Worm (Caenorhabditis elegans) whole organism, L4 larva: ENCODE measurements around the gene ntl-11.

Experiments
- ceh-82 ChIP-seq: sonication (generic microtip); optimal IDR thresholded peaks from 2 replicates; lab custom pipeline; 2017; ENCODE audit warnings: missing biosample characterization, missing genetic modification characterization
- dmd-9 ChIP-seq: fragments of 200-800 bp; sonication (Bioruptor generic); IDR thresholded peaks from 2 replicates; pipeline ENCODE4 v1.3.6; 2022; ENCODE audit warnings: missing genetic modification reagents, missing genetic modification characterization, missing compliant biosample characterization
- fos-1 ChIP-seq: fragments of 150-350 bp; optimal IDR thresholded peaks from 2 replicates; lab custom pipeline; 2014; ENCODE audit warnings: missing biosample characterization, missing genetic modification characterization
- nhr-10 ChIP-seq: fragments of 150-350 bp; optimal IDR thresholded peaks from 2 replicates; lab custom pipeline; 2014; ENCODE audit warnings: missing biosample characterization, missing genetic modification characterization
- nhr-11 ChIP-seq: fragments of 150-350 bp; optimal IDR thresholded peaks from 2 replicates; lab custom pipeline; 2014; ENCODE audit warnings: missing biosample characterization, missing genetic modification characterization
- nhr-28 ChIP-seq: fragments of 150-350 bp; optimal IDR thresholded peaks from 2 replicates; lab custom pipeline; 2014; ENCODE audit warnings: missing biosample characterization, missing genetic modification characterization
- unc-130 ChIP-seq: sonication (generic microtip); optimal IDR thresholded peaks from 2 replicates; lab custom pipeline; 2016; ENCODE audit warnings: missing genetic modification reagents, missing genetic modification characterization, missing compliant biosample characterization
- unc-39 ChIP-seq: sonication (generic microtip); optimal IDR thresholded peaks from 2 replicates; lab custom pipeline; 2017; ENCODE audit warnings: missing biosample characterization, missing genetic modification characterization

DNA sequence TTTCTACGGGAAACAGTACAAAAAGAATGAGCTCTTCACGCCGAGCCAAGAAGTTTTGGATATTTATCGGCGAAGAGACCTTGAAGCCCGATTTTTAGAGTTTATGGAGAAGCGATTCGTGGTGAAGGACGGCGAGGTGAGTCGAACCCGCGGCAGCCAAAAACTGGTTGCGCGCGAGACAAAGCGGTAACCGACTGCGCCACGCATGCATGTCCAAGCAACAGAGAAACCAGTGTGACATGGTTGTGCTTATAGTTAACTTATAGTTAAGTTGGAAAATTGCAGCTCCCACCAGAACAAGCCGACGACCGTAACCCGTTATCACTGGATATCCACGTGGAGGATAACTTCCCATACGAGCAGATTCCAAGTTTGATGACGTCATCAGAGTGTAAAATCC lies 5.1 kb upstream of the ntl-11 start:
- TF ChIP-seq nhr-10 (tag; lab: Kevin White, UChicago), result no peak
- TF ChIP-seq dmd-9 (GFP tag; lab: Robert Waterston, UW), result no peak
- TF ChIP-seq fos-1, result no peak
- TF ChIP-seq unc-39 (tag; lab: Kevin White, UChicago), result no peak
- TF ChIP-seq nhr-28 (tag; lab: Kevin White, UChicago), result no peak
- no peak for TF ChIP-seq ceh-82 (tag; lab: Kevin White, UChicago)
- TF ChIP-seq unc-130 (GFP tag; lab: Kevin White, UChicago), result peak; percentile 34
- no peak for TF ChIP-seq nhr-11 (tag; lab: Kevin White, UChicago)
